Fruit fly (Drosophila melanogaster): ENCODE measurements around the gene CG13970.

Gene CG13970

dm6 chr2L:20078880-20079279 lies 25.1 kb downstream of the CG13970 start (continued):
- no peak; the same call in 1 of the 2 replicates for TF ChIP-seq GATAe (GFP tag; conservative IDR thresholded peaks at IDR 0.05)
- peak; percentile 21; the same call in 1 of the 2 replicates for TF ChIP-seq sisA (GFP tag; IDR thresholded peaks at IDR 0.05)
- no peak for TF ChIP-seq Dref (GFP tag; IDR thresholded peaks at IDR 0.05)
- no peak for TF ChIP-seq CG6765 (GFP tag; optimal IDR thresholded peaks at IDR 0.05)
- TF ChIP-seq HLH4C (GFP tag; IDR thresholded peaks at IDR 0.05; ENCODE audit: partially characterized antibody) = no peak
- TF ChIP-seq otp (GFP tag; IDR thresholded peaks at IDR 0.05) = no peak
- TF ChIP-seq emc (GFP tag; optimal IDR thresholded peaks at IDR 0.05) = peak; percentile 22
- no peak for TF ChIP-seq CG10321 (GFP tag; IDR thresholded peaks at IDR 0.05)
- TF ChIP-seq CG12391 (tag; optimal IDR thresholded peaks at IDR 0.05) = no peak
- TF ChIP-seq CG4820 (GFP tag; optimal IDR thresholded peaks at IDR 0.05) = no peak
- no peak for TF ChIP-seq Dip2 (GFP tag; IDR thresholded peaks at IDR 0.05)
- peak; percentile 7 for TF ChIP-seq CG10209 (GFP tag; optimal IDR thresholded peaks at IDR 0.05)
- no peak for TF ChIP-seq Neu2 (GFP tag; optimal IDR thresholded peaks at IDR 0.05; ENCODE audit: borderline replicate concordance)
- no peak for TF ChIP-seq tx (GFP tag; optimal IDR thresholded peaks at IDR 0.05)
- TF ChIP-seq CG9797 (GFP tag; optimal IDR thresholded peaks at IDR 0.05) = no peak
- 0 out of 3 replicates have a peak, but pooled peaks have one; percentile 26 for TF ChIP-seq H15 (GFP tag; IDR thresholded peaks at IDR 0.05)
- no peak for TF ChIP-seq hkb (optimal IDR thresholded peaks at IDR 0.05)
- TF ChIP-seq hkb (GFP tag; IDR thresholded peaks at IDR 0.05) = no peak
- peak; percentile 68 for TF ChIP-seq CG13624 (GFP tag; optimal IDR thresholded peaks at IDR 0.05)
- TF ChIP-seq CHES-1-like (GFP tag; optimal IDR thresholded peaks at IDR 0.05) = peak; percentile 10
- no peak for TF ChIP-seq CG12155 (GFP tag; optimal IDR thresholded peaks at IDR 0.05)
- peak; percentile 22; the same call in 1 of the 2 replicates for TF ChIP-seq danr (GFP tag; IDR thresholded peaks at IDR 0.05)
- no peak for TF ChIP-seq mld (GFP tag; IDR thresholded peaks at IDR 0.05; ENCODE audit: partially characterized antibody)
- TF ChIP-seq Dp (GFP tag; optimal IDR thresholded peaks at IDR 0.05) = no peak
- TF ChIP-seq Trl (optimal IDR thresholded peaks at IDR 0.05) = no peak
- TF ChIP-seq Trl (GFP tag; optimal IDR thresholded peaks at IDR 0.05) = peak; percentile 31
- TF ChIP-seq Mes4 (GFP tag; optimal IDR thresholded peaks at IDR 0.05) = no peak
- no peak for TF ChIP-seq gsb-n (tag; optimal IDR thresholded peaks at IDR 0.05)
- TF ChIP-seq C15 (GFP tag; IDR thresholded peaks at IDR 0.05) = no peak
- no peak for TF ChIP-seq zen2 (GFP tag; IDR thresholded peaks at IDR 0.05; ENCODE audit: partially characterized antibody)
- TF ChIP-seq CG10274 (GFP tag; optimal IDR thresholded peaks at IDR 0.05) = no peak
- no peak for TF ChIP-seq CG12299 (tag; optimal IDR thresholded peaks at IDR 0.05)
- no peak for TF ChIP-seq CG32767 (GFP tag; IDR thresholded peaks at IDR 0.05)
- peak; percentile 38 for TF ChIP-seq CG9727 (GFP tag; optimal IDR thresholded peaks at IDR 0.05)
- peak in 1 of 2 experiments; percentile 31 for TF ChIP-seq Pdp1 (GFP tag; optimal IDR thresholded peaks at IDR 0.05)
- no peak for TF ChIP-seq Aef1 (GFP tag; IDR thresholded peaks at IDR 0.05)
- no peak for TF ChIP-seq Sin3A (optimal IDR thresholded peaks at IDR 0.05)
- TF ChIP-seq Dek (tag; optimal IDR thresholded peaks at IDR 0.05) = no peak
- TF ChIP-seq da (GFP tag; optimal IDR thresholded peaks at IDR 0.05) = no peak
- TF ChIP-seq ttk (GFP tag; IDR thresholded peaks at IDR 0.05) = no peak
- peak; percentile 5 for TF ChIP-seq Max (GFP tag; optimal IDR thresholded peaks at IDR 0.05)
- TF ChIP-seq rib (GFP tag; IDR thresholded peaks at IDR 0.05) = 0 out of 2 replicates have a peak, but pooled peaks have one; percentile 35
- TF ChIP-seq CG3838 (GFP tag; optimal IDR thresholded peaks at IDR 0.05) = no peak
- peak; percentile 56 for TF ChIP-seq pho (GFP tag; optimal IDR thresholded peaks at IDR 0.05)
- no peak for TF ChIP-seq Dad (GFP tag; optimal IDR thresholded peaks at IDR 0.05)
- TF ChIP-seq Xrp1 (GFP tag; IDR thresholded peaks at IDR 0.05) = 0 out of 2 replicates have a peak, but pooled peaks have one; percentile 25
- no peak for TF ChIP-seq wek (GFP tag; optimal IDR thresholded peaks at IDR 0.05)
- no peak for TF ChIP-seq Nf-YC (tag; optimal IDR thresholded peaks at IDR 0.05)
- TF ChIP-seq Atf3 (GFP tag; optimal IDR thresholded peaks at IDR 0.05) = no peak
- TF ChIP-seq CG13775 (GFP tag; optimal IDR thresholded peaks at IDR 0.05) = peak; percentile 22
- no peak for TF ChIP-seq MTF-1 (GFP tag; optimal IDR thresholded peaks at IDR 0.05; ENCODE audit: borderline replicate concordance)
- peak; percentile 16 for TF ChIP-seq CG15269 (tag; optimal IDR thresholded peaks at IDR 0.05)
- no peak for TF ChIP-seq toy (GFP tag; IDR thresholded peaks at IDR 0.05)

Data from whole organism, embryonic.